Fruit fly (Drosophila melanogaster) whole organism: Measurements from ENCODE around the gene CG8219.

ENCODE experiments used
- CG8478 ChIP-seq: fragments of >200 bp; optimal IDR thresholded peaks from 2 replicates; lab custom pipeline; 2018; ENCODE audit warnings: inconsistent platforms
- Dll ChIP-seq: fragments of >200 bp; optimal IDR thresholded peaks from 2 replicates; lab custom pipeline; 2017
- EcR ChIP-seq, 2 experiments: fragments of >200 bp; optimal IDR thresholded peaks; 2 replicates each; lab custom pipeline; 2017; ENCODE audit warnings: missing biosample characterization in 2 of 2, missing genetic modification characterization in 2 of 2, missing genetic modification reagents in 2 of 2
- pan ChIP-seq: fragments of >200 bp; optimal IDR thresholded peaks from 2 replicates; lab custom pipeline; 2017
- psq ChIP-seq: fragments of >200 bp; optimal IDR thresholded peaks from 2 replicates; lab custom pipeline; 2017
- usp ChIP-seq: fragments of >200 bp; optimal IDR thresholded peaks from 2 replicates; lab custom pipeline; 2017; ENCODE audit warnings: missing biosample characterization, missing genetic modification characterization, mixed read lengths

CG8219 gene

dm6 chr3L:6218517-6219155 lies 18.4 kb downstream of the CG8219 start:
- no peak for TF ChIP-seq EcR (GFP tag; optimal IDR thresholded peaks at IDR 0.05; lab: Kevin White, UChicago)
- TF ChIP-seq usp, result no peak
- no peak for TF ChIP-seq CG8478 (lab: Kevin White, UChicago)
- no peak for TF ChIP-seq pan (lab: Kevin White, UChicago)
- TF ChIP-seq Dll (lab: Kevin White, UChicago), result no peak
- peak; percentile 9 for TF ChIP-seq psq (lab: Kevin White, UChicago)

dm6 chr3L:6220187-6220586 lies 19.9 kb downstream of the CG8219 start, which contains the start of gene CG33946:
CG33946 (plus strand) TSS chr3L:6220578.
- TF ChIP-seq CG8478 (lab: Kevin White, UChicago), result no peak
- no peak for TF ChIP-seq Dll (lab: Kevin White, UChicago)
- no peak for TF ChIP-seq usp
- TF ChIP-seq pan (lab: Kevin White, UChicago), result no peak
- TF ChIP-seq psq (lab: Kevin White, UChicago), result no peak
- no peak for TF ChIP-seq EcR (GFP tag; optimal IDR thresholded peaks at IDR 0.05; lab: Kevin White, UChicago)

dm6 chr3L:6232261-6232660 lies 32.0 kb downstream of the CG8219 start, which contains the start of gene CG13299:
CG13299 (minus strand) TSS chr3L:6232361.
- TF ChIP-seq Dll (lab: Kevin White, UChicago) (no peak), pan (lab: Kevin White, UChicago) (no peak), CG8478 (lab: Kevin White, UChicago) (no peak), psq (lab: Kevin White, UChicago) (no peak), usp (no peak), EcR (GFP tag; optimal IDR thresholded peaks at IDR 0.05; lab: Kevin White, UChicago) (no peak)

dm6 chr3L:6233281-6233680 lies 33.0 kb downstream of the CG8219 start, which contains the start of gene BG642312:
BG642312 (minus strand) TSS chr3L:6233381.
- TF ChIP-seq usp, result no peak
- TF ChIP-seq Dll (lab: Kevin White, UChicago), result no peak
- TF ChIP-seq pan (lab: Kevin White, UChicago), result no peak
- no peak for TF ChIP-seq psq (lab: Kevin White, UChicago)
- TF ChIP-seq CG8478 (lab: Kevin White, UChicago), result no peak
- no peak for TF ChIP-seq EcR (GFP tag; optimal IDR thresholded peaks at IDR 0.05; lab: Kevin White, UChicago)

DNA sequence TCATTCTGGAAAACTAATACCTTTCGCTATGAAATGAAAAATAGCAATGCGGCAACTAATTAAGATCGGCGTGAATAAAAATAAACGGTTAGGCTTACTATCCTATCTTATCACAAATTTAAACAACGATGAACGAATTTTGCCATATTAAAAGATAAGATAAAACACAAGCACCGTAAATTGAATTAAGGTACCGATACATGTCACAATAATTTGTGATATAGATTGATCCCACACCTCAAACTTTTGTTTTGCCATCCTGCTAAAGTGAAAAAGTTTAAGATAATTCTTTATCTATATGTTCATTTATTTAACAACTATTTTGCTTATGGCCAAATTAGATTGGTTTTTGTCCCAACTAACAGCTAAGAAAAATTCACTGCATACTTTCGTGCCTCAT lies 33.8 kb downstream of the CG8219 start, which contains the start of gene CG42714:
CG42714 (minus strand) TSS at position 22 of the 400 bp plus-strand sequence.
- TF ChIP-seq psq (lab: Kevin White, UChicago) (no peak), Dll (lab: Kevin White, UChicago) (no peak), usp (no peak), EcR (GFP tag; optimal IDR thresholded peaks at IDR 0.05; lab: Kevin White, UChicago) (no peak), CG8478 (lab: Kevin White, UChicago) (no peak), pan (lab: Kevin White, UChicago) (no peak)

DNA sequence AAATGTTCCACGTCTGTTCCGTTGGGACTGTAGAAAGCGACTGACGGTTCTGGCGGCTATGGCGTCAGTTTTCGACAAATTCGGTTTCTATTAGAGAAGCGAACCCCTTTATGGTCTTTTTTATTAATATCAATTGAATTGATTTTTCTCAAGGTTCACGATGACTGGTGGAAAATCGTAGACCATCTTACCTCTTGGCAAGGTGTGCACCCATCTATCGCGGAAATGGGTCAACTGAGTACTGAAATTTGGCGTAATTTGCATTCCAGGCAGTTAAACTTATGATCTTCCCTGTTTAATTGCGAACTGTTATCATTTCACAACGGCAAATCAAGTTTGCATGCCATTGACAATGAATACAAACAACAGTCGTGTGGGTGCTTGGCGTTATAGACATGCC lies 39.7 kb downstream of the CG8219 start, which contains the start of gene CG10226:
CG10226 (minus strand) TSS at position 101 of the 400 bp plus-strand sequence.
- no peak for TF ChIP-seq Dll (lab: Kevin White, UChicago)
- no peak for TF ChIP-seq usp
- TF ChIP-seq CG8478 (lab: Kevin White, UChicago), result no peak
- no peak for TF ChIP-seq psq (lab: Kevin White, UChicago)
- TF ChIP-seq pan (lab: Kevin White, UChicago), result no peak
- TF ChIP-seq EcR (GFP tag; optimal IDR thresholded peaks at IDR 0.05; lab: Kevin White, UChicago), result no peak

DNA sequence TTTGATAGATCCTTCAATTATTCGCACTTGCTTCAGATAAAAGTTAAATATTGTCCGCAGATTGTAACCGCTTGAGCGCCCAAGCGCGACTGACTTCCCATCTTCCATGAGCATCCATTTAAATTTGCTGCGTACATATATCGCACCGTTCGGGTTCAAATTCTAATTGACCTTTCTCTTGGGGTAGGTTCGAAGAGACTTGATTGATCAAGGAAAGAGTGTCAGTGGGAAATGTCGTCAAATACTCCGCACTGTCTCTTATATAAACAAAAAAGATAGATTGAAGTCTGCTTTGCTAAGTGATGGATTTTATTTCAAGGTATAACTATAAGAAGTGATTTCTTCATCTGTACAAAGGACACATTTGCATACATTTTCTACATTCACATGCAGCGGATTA lies 45.4 kb downstream of the CG8219 start, which contains the start of gene Mdr65:
Mdr65 (minus strand) TSS at position 101 of the 400 bp plus-strand sequence.
- no peak for TF ChIP-seq usp
- TF ChIP-seq Dll (lab: Kevin White, UChicago), result no peak
- no peak for TF ChIP-seq CG8478 (lab: Kevin White, UChicago)
- no peak for TF ChIP-seq psq (lab: Kevin White, UChicago)
- no peak for TF ChIP-seq pan (lab: Kevin White, UChicago)
- no peak for TF ChIP-seq EcR (GFP tag; optimal IDR thresholded peaks at IDR 0.05; lab: Kevin White, UChicago)

- TF ChIP-seq pan (lab: Kevin White, UChicago) (no peak), CG8478 (lab: Kevin White, UChicago) (no peak), Dll (lab: Kevin White, UChicago) (no peak), psq (lab: Kevin White, UChicago) (no peak)
These were observed 49.2 kb downstream of the CG8219 start for dm6 chr3L:6249178-6250078.
